Fruit fly (Drosophila melanogaster) whole organism, wandering third instar larva: ENCODE results near the gene CG13793.

Source experiments
- CrebA ChIP-seq: fragments of 200-800 bp; sonication (Bioruptor generic); optimal IDR thresholded peaks from 2 replicates; lab custom pipeline; 2016; ENCODE audit warnings: missing biosample characterization, mild to moderate bottlenecking, missing genetic modification characterization, borderline replicate concordance
- Hnf4 ChIP-seq: fragments of 200-800 bp; sonication (Bioruptor generic); optimal IDR thresholded peaks from 2 replicates; lab custom pipeline; 2016; ENCODE audit warnings: missing biosample characterization, mild to moderate bottlenecking, missing genetic modification characterization
- Hr78 ChIP-seq: fragments of >200 bp; optimal IDR thresholded peaks from 2 replicates; lab custom pipeline; 2017; ENCODE audit warnings: missing biosample characterization, missing genetic modification characterization
- OdsH ChIP-seq: fragments of 200-800 bp; sonication (Bioruptor generic); optimal IDR thresholded peaks from 2 replicates; lab custom pipeline; 2016; ENCODE audit warnings: missing biosample characterization, mild to moderate bottlenecking, missing genetic modification characterization
- br ChIP-seq: fragments of 200-800 bp; sonication (Bioruptor generic); optimal IDR thresholded peaks from 2 replicates; lab custom pipeline; 2016; ENCODE audit warnings: missing biosample characterization, missing genetic modification characterization
- dsf ChIP-seq: sonication (Bioruptor generic); optimal IDR thresholded peaks from 2 replicates; lab custom pipeline; 2016; ENCODE audit warnings: missing biosample characterization, missing genetic modification characterization, borderline replicate concordance
- ey ChIP-seq: fragments of 200-800 bp; sonication (Bioruptor generic); optimal IDR thresholded peaks from 2 replicates; lab custom pipeline; 2016; ENCODE audit warnings: missing biosample characterization, missing genetic modification characterization
- fru ChIP-seq: fragments of 200-800 bp; sonication (Bioruptor generic); optimal IDR thresholded peaks from 3 replicates; lab custom pipeline; 2016; ENCODE audit warnings: missing biosample characterization, mild to moderate bottlenecking, missing genetic modification characterization
- h ChIP-seq: fragments of 200-800 bp; sonication (Bioruptor generic); optimal IDR thresholded peaks from 3 replicates; lab custom pipeline; 2016; ENCODE audit warnings: missing biosample characterization, mild to moderate bottlenecking, missing genetic modification characterization
- pan ChIP-seq: fragments of >200 bp; optimal IDR thresholded peaks from 2 replicates; lab custom pipeline; 2017
- psq ChIP-seq: fragments of 200-800 bp; sonication (Bioruptor generic); optimal IDR thresholded peaks from 3 replicates; lab custom pipeline; 2017; ENCODE audit warnings: missing biosample characterization, mild to moderate bottlenecking, missing genetic modification characterization, moderate library complexity
- sage ChIP-seq: fragments of 200-800 bp; sonication (Bioruptor generic); optimal IDR thresholded peaks from 2 replicates; lab custom pipeline; 2016; ENCODE audit warnings: missing biosample characterization, mild to moderate bottlenecking, missing genetic modification characterization
- usp ChIP-seq: fragments of >200 bp; optimal IDR thresholded peaks from 2 replicates; lab custom pipeline; 2017; ENCODE audit warnings: missing biosample characterization, missing genetic modification characterization

dm6 chr2L:7744739-7745138, 25.5 kb upstream of the CG13793 start, which contains the start of gene CG7214:
- TF ChIP-seq fru (GFP tag; lab: Kevin White, UChicago) (no peak), psq (GFP tag; lab: Kevin White, UChicago) (no peak), usp (GFP tag; lab: Kevin White, UChicago) (no peak), dsf (GFP tag; lab: Kevin White, UChicago) (no peak), Hnf4 (GFP tag; lab: Kevin White, UChicago) (no peak), Hr78 (GFP tag; lab: Kevin White, UChicago) (no peak), h (GFP tag; lab: Kevin White, UChicago) (no peak), pan (lab: Kevin White, UChicago) (no peak), sage (GFP tag; lab: Kevin White, UChicago) (no peak), CrebA (no peak), ey (GFP tag; lab: Kevin White, UChicago) (no peak), OdsH (GFP tag; lab: Kevin White, UChicago) (no peak), br (GFP tag; lab: Kevin White, UChicago) (no peak)
